Worm (Caenorhabditis elegans): ENCODE measurements around the gene lmd-4.

The lmd-4 gene

ce11 chrV:7288699-7289098 is 32.1 kb downstream of the lmd-4 start, which contains the start of gene C13A2.1:
TSS of gene C13A2.1 (plus strand) at chrV:7288999.
- no peak for TF ChIP-seq med-1 (GFP tag; optimal IDR thresholded peaks at IDR 0.05; ENCODE audit: insufficient read depth)
- TF ChIP-seq T22C8.4 (GFP tag; IDR thresholded peaks at IDR 0.05) = no peak
- TF ChIP-seq flt-1 (GFP tag; IDR thresholded peaks at IDR 0.05) = no peak
- TF ChIP-seq ztf-23 (GFP tag; IDR thresholded peaks at IDR 0.05) = no peak
- no peak for TF ChIP-seq ztf-29 (GFP tag; IDR thresholded peaks at IDR 0.05)
- TF ChIP-seq ref-1 (GFP tag; conservative IDR thresholded peaks at IDR 0.05) = no peak
- TF ChIP-seq klf-2 (GFP tag; conservative IDR thresholded peaks at IDR 0.05) = no peak
- TF ChIP-seq cog-1 (tag; optimal IDR thresholded peaks at IDR 0.05) = no peak
- TF ChIP-seq tab-1 (GFP tag; IDR thresholded peaks at IDR 0.05) = no peak

ce11 chrV:7282037-7282436 is 38.8 kb downstream of the lmd-4 start, which contains the start of gene C13A2.3:
TSS of gene C13A2.3 (plus strand) at chrV:7282337.
- TF ChIP-seq cog-1 (tag; optimal IDR thresholded peaks at IDR 0.05) (no peak), T22C8.4 (GFP tag; IDR thresholded peaks at IDR 0.05) (no peak), klf-2 (GFP tag; conservative IDR thresholded peaks at IDR 0.05) (no peak), ztf-23 (GFP tag; IDR thresholded peaks at IDR 0.05) (no peak), tab-1 (GFP tag; IDR thresholded peaks at IDR 0.05) (no peak), med-1 (GFP tag; optimal IDR thresholded peaks at IDR 0.05; ENCODE audit: insufficient read depth) (no peak), flt-1 (GFP tag; IDR thresholded peaks at IDR 0.05) (no peak), ref-1 (GFP tag; conservative IDR thresholded peaks at IDR 0.05) (no peak), ztf-29 (GFP tag; IDR thresholded peaks at IDR 0.05) (no peak)

- TF ChIP-seq cog-1 (tag; optimal IDR thresholded peaks at IDR 0.05) (no peak), klf-2 (GFP tag; conservative IDR thresholded peaks at IDR 0.05) (no peak), med-1 (GFP tag; optimal IDR thresholded peaks at IDR 0.05; ENCODE audit: insufficient read depth) (no peak), T22C8.4 (GFP tag; IDR thresholded peaks at IDR 0.05) (no peak), ztf-29 (GFP tag; IDR thresholded peaks at IDR 0.05) (no peak), tab-1 (GFP tag; IDR thresholded peaks at IDR 0.05) (no peak), flt-1 (GFP tag; IDR thresholded peaks at IDR 0.05) (no peak), ztf-23 (GFP tag; IDR thresholded peaks at IDR 0.05) (no peak), ref-1 (GFP tag; conservative IDR thresholded peaks at IDR 0.05) (no peak)
Measured at ce11 chrV:7279090-7279489, 41.7 kb downstream of the lmd-4 start, which contains the start of gene C13A2.4. TSS of gene C13A2.4 (plus strand) at chrV:7279390.

DNA sequence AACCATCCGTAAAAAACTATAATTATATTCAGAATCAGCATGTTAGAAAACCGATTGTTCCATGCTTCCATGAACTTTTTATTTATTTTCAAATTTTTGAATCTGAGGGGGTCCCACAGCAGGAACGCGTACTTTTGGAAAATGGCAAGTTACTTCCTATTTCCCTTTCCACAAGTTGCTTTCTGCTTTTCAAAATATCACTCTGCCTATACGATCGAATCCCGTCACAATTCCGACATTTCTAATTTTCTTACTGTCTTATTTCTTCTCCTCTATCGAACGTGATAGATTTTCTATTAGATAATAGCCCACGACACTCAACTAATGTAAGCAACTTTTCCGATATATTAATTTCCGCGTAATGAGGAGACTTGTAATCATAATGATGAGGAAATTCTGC is 45.3 kb downstream of the lmd-4 start, which contains the start of gene C13A2.5:
C13A2.5 (plus strand) TSS at position 301 of the 400 bp plus-strand sequence.
- TF ChIP-seq flt-1 (GFP tag; IDR thresholded peaks at IDR 0.05) (no peak), ref-1 (GFP tag; conservative IDR thresholded peaks at IDR 0.05) (no peak), tab-1 (GFP tag; IDR thresholded peaks at IDR 0.05) (no peak), ztf-29 (GFP tag; IDR thresholded peaks at IDR 0.05) (no peak), klf-2 (GFP tag; conservative IDR thresholded peaks at IDR 0.05) (no peak), T22C8.4 (GFP tag; IDR thresholded peaks at IDR 0.05) (no peak), cog-1 (tag; optimal IDR thresholded peaks at IDR 0.05) (no peak), med-1 (GFP tag; optimal IDR thresholded peaks at IDR 0.05; ENCODE audit: insufficient read depth) (no peak), ztf-23 (GFP tag; IDR thresholded peaks at IDR 0.05) (no peak)

DNA sequence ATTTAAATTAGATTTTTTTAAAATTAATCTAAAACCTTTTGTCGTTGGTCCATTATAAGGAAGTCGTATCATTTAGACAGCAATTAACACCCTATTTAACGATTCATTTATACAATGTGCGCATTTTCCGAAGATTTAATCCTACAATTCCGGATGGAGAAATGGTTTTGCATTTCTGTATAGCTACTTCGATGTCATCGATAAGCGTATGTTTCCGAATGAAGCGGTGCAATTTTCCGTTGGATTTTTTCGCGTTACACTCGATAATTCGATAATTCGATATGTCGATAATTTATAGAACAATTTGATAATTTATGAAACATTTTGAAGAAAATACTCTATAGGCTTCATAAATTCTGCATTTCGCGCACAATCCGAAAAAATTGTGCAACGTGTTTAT is 45.8 kb downstream of the lmd-4 start, which contains the start of gene C13A2.10:
C13A2.10 (minus strand) TSS at position 101 of the 400 bp plus-strand sequence.
- TF ChIP-seq flt-1 (GFP tag; IDR thresholded peaks at IDR 0.05) (no peak), ztf-29 (GFP tag; IDR thresholded peaks at IDR 0.05) (no peak)

DNA sequence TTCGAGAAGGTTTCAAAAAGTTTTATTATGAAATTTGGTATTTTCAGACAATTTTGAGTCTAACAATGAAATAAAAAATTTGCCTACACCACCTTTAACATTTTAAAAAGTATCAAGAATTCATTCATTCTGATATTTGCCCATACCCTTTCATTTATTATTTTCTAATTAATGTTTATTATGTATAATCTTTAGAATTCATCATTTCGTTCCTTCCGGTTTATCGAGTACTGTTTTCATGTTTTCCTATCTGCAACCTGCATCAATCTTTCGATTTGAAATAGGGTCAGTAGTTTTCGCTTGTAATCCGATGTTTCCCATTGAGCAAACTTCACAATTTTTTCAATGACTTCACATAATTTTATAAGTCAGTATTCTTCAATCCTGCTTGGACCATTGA is 51.4 kb downstream of the lmd-4 start, which contains the start of gene C13A2.6:
C13A2.6 (plus strand) TSS at position 301 of the 400 bp plus-strand sequence.
- TF ChIP-seq ztf-29 (GFP tag; IDR thresholded peaks at IDR 0.05) (no peak), med-1 (GFP tag; optimal IDR thresholded peaks at IDR 0.05; ENCODE audit: insufficient read depth) (no peak), cog-1 (tag; optimal IDR thresholded peaks at IDR 0.05) (no peak), klf-2 (GFP tag; conservative IDR thresholded peaks at IDR 0.05) (no peak)

ce11 chrV:7266021-7266420 is 54.8 kb downstream of the lmd-4 start, which contains the start of gene C13A2.7:
TSS of gene C13A2.7 (plus strand) at chrV:7266321.
- TF ChIP-seq ref-1 (GFP tag; conservative IDR thresholded peaks at IDR 0.05) (no peak), cog-1 (tag; optimal IDR thresholded peaks at IDR 0.05) (no peak), flt-1 (GFP tag; IDR thresholded peaks at IDR 0.05) (no peak), ztf-23 (GFP tag; IDR thresholded peaks at IDR 0.05) (no peak), T22C8.4 (GFP tag; IDR thresholded peaks at IDR 0.05) (no peak), klf-2 (GFP tag; conservative IDR thresholded peaks at IDR 0.05) (no peak), tab-1 (GFP tag; IDR thresholded peaks at IDR 0.05) (no peak), med-1 (GFP tag; optimal IDR thresholded peaks at IDR 0.05; ENCODE audit: insufficient read depth) (no peak)
